Fruit fly (Drosophila melanogaster) Kc167 (cell line): ENCODE data around the gene Arpc5.

ENCODE experiments used
- Sin3A ChIP-seq: fragments of >200 bp; optimal IDR thresholded peaks from 2 replicates; lab custom pipeline; 2018; ENCODE audit warnings: missing external identifiers
- h ChIP-seq: fragments of >200 bp; optimal IDR thresholded peaks from 3 replicates; lab custom pipeline; 2018; ENCODE audit warnings: missing external identifiers
- insv ChIP-seq: fragments of >200 bp; optimal IDR thresholded peaks from 3 replicates; lab custom pipeline; 2018; ENCODE audit warnings: missing external identifiers
- psq ChIP-seq: fragments of >200 bp; optimal IDR thresholded peaks from 2 replicates; lab custom pipeline; 2017; ENCODE audit warnings: missing external identifiers
- ttk ChIP-seq: sonication (Bioruptor generic); optimal IDR thresholded peaks from 2 replicates; lab custom pipeline; 2017; ENCODE audit warnings: missing external identifiers

DNA sequence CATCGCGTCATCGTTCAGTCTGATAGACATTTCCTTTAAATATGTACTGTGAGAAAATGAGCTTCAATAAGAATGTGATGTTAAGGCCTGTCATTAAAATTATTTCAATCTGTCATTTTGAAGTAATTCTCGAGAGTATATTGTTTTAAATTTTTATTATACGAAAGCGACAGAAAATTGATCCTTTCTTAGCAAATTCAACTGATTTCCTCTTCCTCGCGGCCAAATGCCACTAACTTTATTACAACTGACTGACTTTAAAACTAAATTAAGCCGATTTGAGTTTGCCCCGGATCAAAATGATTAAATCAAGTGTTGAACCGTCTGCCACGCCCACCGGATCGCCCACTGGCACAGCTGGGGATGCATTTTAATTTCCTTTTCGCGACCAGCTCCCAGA is 27.4 kb upstream of the Arpc5 start, which contains the start of gene CG3515:
- no peak for TF ChIP-seq psq (lab: Kevin White, UChicago)
- no peak for TF ChIP-seq ttk (lab: Kevin White, UChicago)
- TF ChIP-seq h: no peak
- TF ChIP-seq insv (lab: Kevin White, UChicago): no peak
- TF ChIP-seq Sin3A (lab: Kevin White, UChicago): no peak
